Worm (Caenorhabditis elegans) whole organism, late embryonic: ENCODE data around the gene srg-6.

Source experiments
- F13H6.1 ChIP-seq: sonication (generic microtip); optimal IDR thresholded peaks from 2 replicates; lab custom pipeline; 2016; ENCODE audit warnings: missing genetic modification characterization, missing compliant biosample characterization
- T23F11.4 ChIP-seq: fragments of 200-800 bp; sonication (Bioruptor generic); optimal IDR thresholded peaks from 2 replicates; lab custom pipeline; 2018; ENCODE audit warnings: mild to moderate bottlenecking, missing genetic modification characterization, missing compliant biosample characterization
- ceh-2 ChIP-seq: sonication (generic microtip); optimal IDR thresholded peaks from 2 replicates; lab custom pipeline; 2016; ENCODE audit warnings: missing genotype, missing genetic modification characterization, missing compliant biosample characterization
- ets-4 ChIP-seq: sonication (generic microtip); optimal IDR thresholded peaks from 2 replicates; lab custom pipeline; 2016; ENCODE audit warnings: missing genetic modification characterization, missing compliant biosample characterization
- eyg-1 ChIP-seq: sonication (generic microtip); optimal IDR thresholded peaks from 2 replicates; lab custom pipeline; 2016; ENCODE audit warnings: missing genotype, missing genetic modification characterization, missing compliant biosample characterization
- fkh-10 ChIP-seq: fragments of 150-350 bp; optimal IDR thresholded peaks from 2 replicates; lab custom pipeline; 2014; ENCODE audit warnings: missing biosample characterization, missing genetic modification reagents, missing genetic modification characterization
- nfya-1 ChIP-seq: sonication (generic microtip); optimal IDR thresholded peaks from 2 replicates; lab custom pipeline; 2017; ENCODE audit warnings: missing genetic modification characterization, mild to moderate bottlenecking, missing compliant biosample characterization, antibody characterized with exemption, moderate library complexity

DNA sequence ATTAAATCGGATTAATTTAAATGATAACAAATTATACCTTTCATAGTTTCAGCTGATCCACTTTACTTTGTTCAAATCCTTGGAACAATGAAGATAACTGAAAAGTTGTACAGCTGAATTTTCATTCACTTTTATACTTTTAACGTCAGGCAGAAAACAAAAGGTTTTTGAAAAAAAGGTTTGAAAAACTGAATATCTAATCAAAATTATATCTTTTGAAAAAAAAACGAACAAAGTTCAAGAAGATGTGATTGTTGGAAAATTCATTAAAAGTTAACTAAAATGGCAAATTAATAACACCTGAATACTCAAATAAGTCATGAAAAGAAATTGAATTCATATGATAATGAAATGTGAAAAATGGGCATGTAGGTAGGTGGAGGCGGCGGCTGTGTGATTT lies 29.2 kb downstream of the srg-6 start, which contains the start of gene T12A2.21:
- TF ChIP-seq nfya-1 (tag; lab: Kevin White, UChicago) = no peak
- TF ChIP-seq F13H6.1 = no peak
- TF ChIP-seq T23F11.4 (GFP tag; lab: Kevin White, UChicago) = no peak
- no peak for TF ChIP-seq eyg-1 (tag; lab: Kevin White, UChicago)
- no peak for TF ChIP-seq ets-4 (tag; lab: Kevin White, UChicago)
- TF ChIP-seq ceh-2 (tag; lab: Kevin White, UChicago) = no peak
- no peak for TF ChIP-seq fkh-10 (GFP tag; lab: Kevin White, UChicago)
